Fruit fly (Drosophila melanogaster) whole organism, embryonic: ENCODE data around the gene Cyp309a1.
A peak's percentile ranks its signal among the peaks of the same experiment; 100 is the strongest.

Source experiments
- Atf6 ChIP-seq: fragments of 200-800 bp; sonication (Bioruptor generic); IDR thresholded peaks from 2 replicates; pipeline ENCODE4 v1.3.6; 2022; ENCODE audit warnings: missing biosample characterization, missing genetic modification characterization
- CG10959 ChIP-seq: fragments of 200-800 bp; sonication (Bioruptor generic); IDR thresholded peaks from 2 replicates; pipeline ENCODE4 v1.3.6; 2022; ENCODE audit warnings: missing biosample characterization, missing genetic modification characterization
- CG10979 ChIP-seq: fragments of 200-800 bp; sonication (Bioruptor generic); optimal IDR thresholded peaks from 2 replicates; lab custom pipeline; 2018; ENCODE audit warnings: missing biosample characterization, mild to moderate bottlenecking, missing genetic modification characterization, moderate library complexity
- CG11504 ChIP-seq: fragments of 200-800 bp; sonication (Bioruptor generic); optimal IDR thresholded peaks from 3 replicates; lab custom pipeline; 2019; ENCODE audit warnings: missing biosample characterization, mild to moderate bottlenecking, missing genetic modification characterization, moderate library complexity
- CG11560 ChIP-seq: fragments of 200-800 bp; sonication (Bioruptor generic); IDR thresholded peaks from 3 replicates; pipeline ENCODE4 v1.3.6; 2022; ENCODE audit warnings: missing biosample characterization, missing genetic modification characterization
- CG12104 ChIP-seq: fragments of 200-800 bp; sonication (Bioruptor generic); optimal IDR thresholded peaks from 3 replicates; lab custom pipeline; 2016; ENCODE audit warnings: missing biosample characterization, missing genetic modification characterization
- CG12299 ChIP-seq: fragments of 200-800 bp; sonication (Bioruptor generic); optimal IDR thresholded peaks from 2 replicates; lab custom pipeline; 2018; ENCODE audit warnings: missing biosample characterization, mild to moderate bottlenecking, missing genetic modification characterization
- CG1233 ChIP-seq: fragments of 200-800 bp; sonication (Bioruptor generic); optimal IDR thresholded peaks from 4 replicates; lab custom pipeline; 2018; ENCODE audit warnings: missing biosample characterization, mild to moderate bottlenecking, missing genetic modification characterization
- CG13287 ChIP-seq: fragments of 200-800 bp; sonication (Bioruptor generic); IDR thresholded peaks from 2 replicates; pipeline ENCODE4 v1.3.6; 2022; ENCODE audit warnings: missing biosample characterization, missing genetic modification characterization; ENCODE audit not compliant: partially characterized antibody
- CG1603 ChIP-seq: fragments of 200-800 bp; sonication (Bioruptor generic); optimal IDR thresholded peaks from 2 replicates; lab custom pipeline; 2019; ENCODE audit warnings: missing biosample characterization, mild to moderate bottlenecking, missing genetic modification characterization, moderate library complexity
- CG16813 ChIP-seq: fragments of 200-800 bp; sonication (Bioruptor generic); IDR thresholded peaks from 3 replicates; pipeline ENCODE4 v1.3.6; 2022; ENCODE audit warnings: missing biosample characterization, missing genetic modification characterization; ENCODE audit not compliant: partially characterized antibody
- CG18619 ChIP-seq: fragments of 200-800 bp; sonication (Bioruptor generic); optimal IDR thresholded peaks from 3 replicates; lab custom pipeline; 2017; ENCODE audit warnings: missing biosample characterization, mild to moderate bottlenecking, missing genetic modification characterization
- CG3407 ChIP-seq: fragments of 200-800 bp; sonication (Bioruptor generic); optimal IDR thresholded peaks from 2 replicates; lab custom pipeline; 2018; ENCODE audit warnings: missing biosample characterization, mild to moderate bottlenecking, missing genetic modification characterization
- CG34224 ChIP-seq: fragments of 200-800 bp; sonication (Bioruptor generic); IDR thresholded peaks from 3 replicates; pipeline ENCODE4 v1.3.6; 2022; ENCODE audit warnings: missing biosample characterization, missing genetic modification characterization; ENCODE audit not compliant: partially characterized antibody
- CG34422 ChIP-seq: fragments of 200-800 bp; sonication (Bioruptor generic); IDR thresholded peaks from 3 replicates; pipeline ENCODE4 v1.3.6; 2022; ENCODE audit warnings: missing biosample characterization, missing genetic modification characterization
- CG3838 ChIP-seq: fragments of 200-800 bp; sonication (Bioruptor generic); optimal IDR thresholded peaks from 3 replicates; lab custom pipeline; 2016; ENCODE audit warnings: missing biosample characterization, missing genetic modification characterization
- CG4404 ChIP-seq: fragments of 200-800 bp; sonication (Bioruptor generic); IDR thresholded peaks from 2 replicates; pipeline ENCODE4 v1.3.6; 2022; ENCODE audit warnings: missing biosample characterization, missing genetic modification characterization
- CG5953 ChIP-seq: fragments of 200-800 bp; sonication (Bioruptor generic); IDR thresholded peaks from 2 replicates; pipeline ENCODE4 v1.3.6; 2022; ENCODE audit warnings: missing biosample characterization, missing genetic modification characterization
- CG6175 ChIP-seq: fragments of 200-800 bp; sonication (Bioruptor generic); IDR thresholded peaks from 3 replicates; pipeline ENCODE4 v1.3.6; 2022; ENCODE audit warnings: missing biosample characterization, missing genetic modification characterization
- CG7745 ChIP-seq: fragments of 200-800 bp; sonication (Bioruptor generic); optimal IDR thresholded peaks from 2 replicates; lab custom pipeline; 2018; ENCODE audit warnings: missing biosample characterization, mild to moderate bottlenecking, missing genetic modification characterization, moderate library complexity
- CG7963 ChIP-seq: fragments of 200-800 bp; sonication (Bioruptor generic); IDR thresholded peaks from 3 replicates; pipeline ENCODE4 v1.3.6; 2022; ENCODE audit warnings: missing biosample characterization, missing genetic modification characterization; ENCODE audit not compliant: partially characterized antibody
- CG8388 ChIP-seq: fragments of 200-800 bp; sonication (Bioruptor generic); optimal IDR thresholded peaks from 2 replicates; lab custom pipeline; 2019; ENCODE audit warnings: missing biosample characterization, mild to moderate bottlenecking, missing genetic modification characterization, moderate library complexity
- D19A ChIP-seq: fragments of 200-800 bp; optimal IDR thresholded peaks from 3 replicates; lab custom pipeline; 2019; ENCODE audit warnings: missing biosample characterization, mild to moderate bottlenecking, missing genetic modification characterization, moderate library complexity
- Dbx ChIP-seq: fragments of 200-800 bp; sonication (Bioruptor generic); IDR thresholded peaks from 3 replicates; pipeline ENCODE4 v1.3.6; 2022; ENCODE audit warnings: missing biosample characterization, missing genetic modification characterization
- Drgx ChIP-seq: fragments of 200-800 bp; sonication (Bioruptor generic); IDR thresholded peaks from 2 replicates; pipeline ENCODE4 v1.3.6; 2022; ENCODE audit warnings: missing biosample characterization, missing genetic modification characterization
- E2f1 ChIP-seq: fragments of 200-800 bp; sonication (Bioruptor generic); IDR thresholded peaks from 2 replicates; pipeline ENCODE4 v1.3.6; 2022; ENCODE audit warnings: missing biosample characterization, missing genetic modification characterization
- Hmx ChIP-seq: fragments of 200-800 bp; sonication (Bioruptor generic); optimal IDR thresholded peaks from 2 replicates; lab custom pipeline; 2016; ENCODE audit warnings: missing biosample characterization, missing genetic modification characterization
- MTF-1 ChIP-seq: fragments of 200-800 bp; sonication (Bioruptor generic); optimal IDR thresholded peaks from 2 replicates; lab custom pipeline; 2018; ENCODE audit warnings: missing biosample characterization, mild to moderate bottlenecking, missing genetic modification characterization, borderline replicate concordance
- Optix ChIP-seq: fragments of 200-800 bp; sonication (Bioruptor generic); IDR thresholded peaks from 3 replicates; pipeline ENCODE4 v1.3.6; 2022; ENCODE audit warnings: missing biosample characterization, missing genetic modification characterization
- Pdp1 ChIP-seq, 2 experiments: fragments of 200-800 bp; sonication (Bioruptor generic); optimal IDR thresholded peaks; 3 replicates each; lab custom pipeline; 2016; ENCODE audit warnings: missing biosample characterization in 2 of 2, missing genetic modification characterization in 2 of 2, mild to moderate bottlenecking in 1 of 2, moderate library complexity in 1 of 2
- Tbp ChIP-seq: fragments of >200 bp; optimal IDR thresholded peaks from 2 replicates; lab custom pipeline; 2018; ENCODE audit warnings: missing biosample characterization, missing genetic modification characterization
- ab ChIP-seq: fragments of 200-800 bp; sonication (Bioruptor generic); optimal IDR thresholded peaks from 2 replicates; lab custom pipeline; 2016; ENCODE audit warnings: missing biosample characterization, missing genetic modification characterization
- amos ChIP-seq: fragments of 200-800 bp; sonication (Bioruptor generic); IDR thresholded peaks from 2 replicates; pipeline ENCODE4 v1.3.6; 2022; ENCODE audit warnings: missing biosample characterization, missing genetic modification characterization; ENCODE audit not compliant: partially characterized antibody
- ara ChIP-seq: fragments of 200-800 bp; sonication (Bioruptor generic); IDR thresholded peaks from 2 replicates; pipeline ENCODE4 v1.3.6; 2022; ENCODE audit warnings: missing biosample characterization, missing genetic modification characterization
- caup ChIP-seq: fragments of 200-800 bp; sonication (Bioruptor generic); optimal IDR thresholded peaks from 3 replicates; lab custom pipeline; 2017; ENCODE audit warnings: missing biosample characterization, mild to moderate bottlenecking, missing genetic modification characterization, moderate library complexity; ENCODE audit not compliant: severe bottlenecking
- chn ChIP-seq: fragments of 200-800 bp; sonication (Bioruptor generic); optimal IDR thresholded peaks from 2 replicates; lab custom pipeline; 2016; ENCODE audit warnings: missing biosample characterization, missing genetic modification characterization
- ems ChIP-seq: fragments of 200-800 bp; sonication (Bioruptor generic); optimal IDR thresholded peaks from 3 replicates; lab custom pipeline; 2016; ENCODE audit warnings: missing biosample characterization, missing genetic modification characterization
- insv ChIP-seq, 2 experiments: fragments of 200-800 bp; sonication (Bioruptor generic); optimal IDR thresholded peaks; 3 replicates each; lab custom pipeline; 2016 to 2018; ENCODE audit warnings: missing biosample characterization in 2 of 2, missing genetic modification characterization in 2 of 2
- lmd ChIP-seq: fragments of 200-800 bp; sonication (Bioruptor generic); IDR thresholded peaks from 2 replicates; pipeline ENCODE4 v1.3.6; 2022; ENCODE audit warnings: missing biosample characterization, missing genetic modification characterization
- luna ChIP-seq: fragments of 200-800 bp; sonication (Bioruptor generic); optimal IDR thresholded peaks from 2 replicates; lab custom pipeline; 2016; ENCODE audit warnings: missing biosample characterization, missing genetic modification characterization
- nmo ChIP-seq: fragments of 200-800 bp; sonication (Bioruptor generic); optimal IDR thresholded peaks from 2 replicates; lab custom pipeline; 2018; ENCODE audit warnings: missing biosample characterization, mild to moderate bottlenecking, missing genetic modification characterization, moderate library complexity
- onecut ChIP-seq: fragments of 200-800 bp; sonication (Bioruptor generic); IDR thresholded peaks from 2 replicates; pipeline ENCODE4 v1.3.6; 2022; ENCODE audit warnings: missing biosample characterization, missing genetic modification characterization
- pb ChIP-seq: fragments of 200-800 bp; sonication (Bioruptor generic); optimal IDR thresholded peaks from 3 replicates; lab custom pipeline; 2016; ENCODE audit warnings: missing biosample characterization, missing genetic modification characterization
- pita ChIP-seq: fragments of 200-800 bp; sonication (Bioruptor generic); optimal IDR thresholded peaks from 2 replicates; lab custom pipeline; 2017; ENCODE audit warnings: missing biosample characterization, mild to moderate bottlenecking, missing genetic modification characterization
- pnt ChIP-seq: fragments of 200-800 bp; sonication (Bioruptor generic); optimal IDR thresholded peaks from 3 replicates; lab custom pipeline; 2016; ENCODE audit warnings: missing biosample characterization, missing genetic modification characterization
- psq ChIP-seq: fragments of 200-800 bp; sonication (Bioruptor generic); optimal IDR thresholded peaks from 2 replicates; lab custom pipeline; 2017; ENCODE audit warnings: missing biosample characterization, missing genetic modification characterization
- seq ChIP-seq: fragments of 200-800 bp; sonication (Bioruptor generic); IDR thresholded peaks from 2 replicates; pipeline ENCODE4 v1.3.6; 2022; ENCODE audit warnings: missing biosample characterization, missing genetic modification characterization
- slou ChIP-seq: fragments of 200-800 bp; sonication (Bioruptor generic); optimal IDR thresholded peaks from 3 replicates; lab custom pipeline; 2016; ENCODE audit warnings: missing biosample characterization, missing genetic modification characterization
- slp2 ChIP-seq: fragments of 200-800 bp; sonication (Bioruptor generic); optimal IDR thresholded peaks from 2 replicates; lab custom pipeline; 2016; ENCODE audit warnings: missing biosample characterization, missing genetic modification characterization
- z ChIP-seq: fragments of 200-800 bp; sonication (Bioruptor generic); IDR thresholded peaks from 3 replicates; pipeline ENCODE4 v1.3.6; 2022; ENCODE audit warnings: missing biosample characterization, missing genetic modification characterization
- zen ChIP-seq: fragments of 200-800 bp; sonication (Bioruptor generic); optimal IDR thresholded peaks from 3 replicates; lab custom pipeline; 2018; ENCODE audit warnings: missing biosample characterization, mild to moderate bottlenecking, missing genetic modification characterization, moderate library complexity

The Cyp309a1 gene

DNA sequence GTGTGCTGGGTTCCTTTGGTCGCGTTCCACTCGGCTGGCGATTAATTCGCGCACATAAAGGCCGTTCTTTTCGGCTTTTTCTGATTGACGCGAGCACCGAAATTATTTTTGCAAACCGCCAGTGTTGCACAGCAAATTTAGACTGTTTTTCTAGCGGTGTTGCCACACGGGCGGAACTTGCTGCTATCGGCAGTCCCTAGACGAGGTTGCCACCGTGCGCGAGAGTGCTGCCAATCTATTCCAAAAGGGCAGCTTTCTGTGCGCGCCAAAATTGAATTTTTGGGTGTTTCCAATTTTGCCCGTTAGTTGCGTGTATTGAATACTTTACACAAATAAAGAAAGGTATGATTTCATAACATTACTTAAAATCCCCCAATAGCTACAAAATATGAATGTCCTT, 20.7 kb upstream of the Cyp309a1 start, which contains the start of gene Drp1 (continued):
- TF ChIP-seq CG1233 (peak; percentile 6), pita (GFP tag; lab: Kevin White, UChicago) (no peak), ara (GFP tag; lab: Robert Waterston, UW) (no peak; the same call in 1 of the 2 replicates), zen (tag; lab: Kevin White, UChicago) (peak; percentile 16), Pdp1 (GFP tag; optimal IDR thresholded peaks at IDR 0.05; lab: Kevin White, UChicago) (peak in 1 of 2 experiments; percentile 41), CG10959 (GFP tag; lab: Robert Waterston, UW) (no peak), CG10979 (tag; lab: Kevin White, UChicago) (no peak), CG7963 (GFP tag; lab: Robert Waterston, UW) (peak; percentile 57; the same call in 1 of the 3 replicates), amos (peak; percentile 83), CG13287 (GFP tag; lab: Robert Waterston, UW) (peak; percentile 88), CG3407 (GFP tag; lab: Kevin White, UChicago) (no peak), lmd (peak; percentile 44; the same call in 1 of the 2 replicates), CG3838 (GFP tag; lab: Kevin White, UChicago) (no peak), CG1603 (peak; percentile 90), pb (GFP tag; lab: Kevin White, UChicago) (no peak), CG4404 (no peak), CG12299 (peak; percentile 6), seq (GFP tag; lab: Robert Waterston, UW) (no peak), luna (GFP tag; lab: Kevin White, UChicago) (no peak), CG16813 (GFP tag; lab: Robert Waterston, UW) (peak; percentile 75), Dbx (GFP tag; lab: Robert Waterston, UW) (peak; percentile 72), slp2 (GFP tag; lab: Kevin White, UChicago) (peak; percentile 30), slou (GFP tag; lab: Kevin White, UChicago) (peak; percentile 25), CG7745 (tag; lab: Kevin White, UChicago) (no peak), CG12104 (GFP tag; lab: Kevin White, UChicago) (no peak), CG11560 (0 out of 3 replicates have a peak, but pooled peaks have one; percentile 29), E2f1 (GFP tag; lab: Robert Waterston, UW) (peak; percentile 36; the same call in 1 of the 2 replicates), CG5953 (GFP tag; lab: Robert Waterston, UW) (no peak), ems (GFP tag; lab: Kevin White, UChicago) (peak; percentile 58), Atf6 (peak; percentile 25; the same call in 1 of the 2 replicates), CG18619 (GFP tag; lab: Kevin White, UChicago) (peak; percentile 25), Hmx (GFP tag; lab: Kevin White, UChicago) (no peak), CG34224 (peak; percentile 63), onecut (GFP tag; lab: Robert Waterston, UW) (peak; percentile 62), CG34422 (peak; percentile 76), Optix (GFP tag; lab: Robert Waterston, UW) (0 out of 3 replicates have a peak, but pooled peaks have one; percentile 14), Drgx (GFP tag; lab: Robert Waterston, UW) (no peak), D19A (tag; lab: Kevin White, UChicago) (no peak), CG11504 (tag; lab: Kevin White, UChicago) (no peak), nmo (GFP tag; lab: Kevin White, UChicago) (peak; percentile 40), MTF-1 (GFP tag; lab: Kevin White, UChicago) (no peak), psq (no peak), ab (no peak), caup (GFP tag; lab: Kevin White, UChicago) (peak; percentile 55), pnt (peak; percentile 46), chn (GFP tag; lab: Kevin White, UChicago) (peak; percentile 53), CG6175 (GFP tag; lab: Robert Waterston, UW) (no peak), Tbp (GFP tag; lab: Kevin White, UChicago) (no peak), CG8388 (GFP tag; lab: Kevin White, UChicago) (no peak), z (GFP tag; lab: Robert Waterston, UW) (no peak), insv (GFP tag; optimal IDR thresholded peaks at IDR 0.05; lab: Kevin White, UChicago) (peak in 1 of 2 experiments; percentile 51)
